Worm (Caenorhabditis elegans): ENCODE measurements around the gene C42D4.18.

DNA sequence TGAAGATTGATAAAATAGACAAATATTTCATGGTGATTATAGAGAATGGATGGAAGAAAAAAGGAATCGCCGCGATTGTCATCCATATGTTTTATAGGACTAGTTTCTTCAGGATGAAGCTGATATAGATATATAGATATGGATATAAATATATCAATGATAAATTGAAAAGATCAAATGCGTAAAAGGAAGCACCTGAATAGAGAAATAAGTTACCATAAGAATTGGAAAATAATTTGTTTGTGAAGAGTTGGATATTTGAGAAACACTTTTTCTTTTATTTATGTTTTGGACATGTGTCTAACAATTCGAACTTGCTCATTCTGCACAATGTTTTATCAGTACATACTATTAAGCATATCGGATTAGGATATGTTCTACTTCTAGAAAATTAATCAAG is 21.4 kb downstream of the C42D4.18 start, which contains the start of gene C42D4.13:
- no peak for TF ChIP-seq zag-1 (tag; optimal IDR thresholded peaks at IDR 0.05)
- no peak for TF ChIP-seq ZK337.2 (GFP tag; IDR thresholded peaks at IDR 0.05)
- TF ChIP-seq lin-13 (GFP tag; optimal IDR thresholded peaks at IDR 0.05), result no peak

All from whole organism, L4 larva.